Worm (Caenorhabditis elegans) whole organism, L1 larva: ENCODE measurements around the gene srw-144.

Experiments
- C04F5.9 ChIP-seq: sonication (generic microtip); optimal IDR thresholded peaks from 2 replicates; lab custom pipeline; 2016; ENCODE audit warnings: missing genetic modification characterization, missing compliant biosample characterization
- C16A3.4 ChIP-seq: fragments of 150-350 bp; optimal IDR thresholded peaks from 2 replicates; lab custom pipeline; 2014; ENCODE audit warnings: missing biosample characterization, missing genetic modification characterization
- C34B4.2 ChIP-seq: sonication (generic microtip); optimal IDR thresholded peaks from 2 replicates; lab custom pipeline; 2017; ENCODE audit warnings: mild to moderate bottlenecking, missing genetic modification characterization, missing compliant biosample characterization
- Y116A8C.19 ChIP-seq: sonication (generic microtip); optimal IDR thresholded peaks from 2 replicates; lab custom pipeline; 2016; ENCODE audit warnings: missing compliant biosample characterization, missing genetic modification characterization, borderline replicate concordance
- aha-1 ChIP-seq: fragments of 150-350 bp; optimal IDR thresholded peaks from 2 replicates; lab custom pipeline; 2014; ENCODE audit warnings: missing biosample characterization, missing genetic modification characterization
- ama-1 ChIP-seq: fragments of 150-350 bp; optimal IDR thresholded peaks from 2 replicates; lab custom pipeline; 2014
- ceh-88 ChIP-seq: fragments of 200-800 bp; sonication (Bioruptor generic); IDR thresholded peaks from 2 replicates; pipeline ENCODE4 v1.3.6; 2022; ENCODE audit warnings: missing genetic modification characterization, missing compliant biosample characterization
- ceh-90 ChIP-seq: sonication (generic microtip); optimal IDR thresholded peaks from 2 replicates; lab custom pipeline; 2016; ENCODE audit warnings: missing genetic modification characterization, missing compliant biosample characterization
- dsc-1 ChIP-seq: sonication (generic microtip); optimal IDR thresholded peaks from 2 replicates; lab custom pipeline; 2016; ENCODE audit warnings: mild to moderate bottlenecking, missing genetic modification characterization, missing compliant biosample characterization
- efl-1 ChIP-seq, 4 experiments: fragments of 150-350 bp; optimal IDR thresholded peaks in 3 of 4; peaks in 1 of 4; 1 replicate in 1 of 4; 2 replicates in 3 of 4; lab custom pipeline; 2014; ENCODE audit warnings: missing biosample characterization in 2 of 4, missing genetic modification characterization in 2 of 4, missing genetic modification reagents in 2 of 4
- ets-5 ChIP-seq: fragments of 200-800 bp; sonication (Bioruptor generic); IDR thresholded peaks from 2 replicates; pipeline ENCODE4 v1.3.6; 2022; ENCODE audit warnings: missing genetic modification characterization, missing compliant biosample characterization
- fkh-10 ChIP-seq: sonication (generic microtip); optimal IDR thresholded peaks from 2 replicates; lab custom pipeline; 2017; ENCODE audit warnings: missing biosample characterization, missing genetic modification reagents, missing genetic modification characterization
- fos-1 ChIP-seq: fragments of 150-350 bp; optimal IDR thresholded peaks from 2 replicates; lab custom pipeline; 2014; ENCODE audit warnings: missing biosample characterization, missing genetic modification characterization
- isw-1 ChIP-seq: fragments of 200-800 bp; sonication (Bioruptor generic); IDR thresholded peaks from 2 replicates; pipeline ENCODE4 v1.3.6; 2022; ENCODE audit warnings: missing genetic modification characterization, missing compliant biosample characterization
- lin-13 ChIP-seq: fragments of 150-350 bp; optimal IDR thresholded peaks from 2 replicates; lab custom pipeline; 2014; ENCODE audit warnings: missing biosample characterization, missing genetic modification reagents, missing genetic modification characterization
- lin-14 ChIP-seq: fragments of 200-800 bp; sonication (Bioruptor generic); optimal IDR thresholded peaks from 2 replicates; lab custom pipeline; 2018; ENCODE audit warnings: mild to moderate bottlenecking, missing genetic modification characterization, moderate library complexity, missing compliant biosample characterization
- lir-3 ChIP-seq: sonication (generic microtip); optimal IDR thresholded peaks from 2 replicates; lab custom pipeline; 2016; ENCODE audit warnings: mild to moderate bottlenecking, missing genetic modification characterization, moderate library complexity, missing compliant biosample characterization; ENCODE audit not compliant: poor library complexity
- mef-2 ChIP-seq: fragments of 150-350 bp; optimal IDR thresholded peaks from 2 replicates; lab custom pipeline; 2014; ENCODE audit warnings: missing biosample characterization, missing genetic modification characterization
- nhr-11 ChIP-seq: fragments of 150-350 bp; optimal IDR thresholded peaks from 2 replicates; lab custom pipeline; 2014; ENCODE audit warnings: missing biosample characterization, missing genetic modification characterization
- nhr-20 ChIP-seq: sonication (generic microtip); optimal IDR thresholded peaks from 2 replicates; lab custom pipeline; 2016; ENCODE audit warnings: mild to moderate bottlenecking, missing genetic modification characterization, missing compliant biosample characterization
- nhr-237 ChIP-seq: fragments of 150-350 bp; optimal IDR thresholded peaks from 2 replicates; lab custom pipeline; 2014; ENCODE audit warnings: missing biosample characterization, missing genetic modification characterization
- nhr-71 ChIP-seq: sonication (generic microtip); optimal IDR thresholded peaks from 2 replicates; lab custom pipeline; 2016; ENCODE audit warnings: mild to moderate bottlenecking, missing genetic modification characterization, moderate library complexity, missing compliant biosample characterization
- nhr-76 ChIP-seq: sonication (generic microtip); optimal IDR thresholded peaks from 2 replicates; lab custom pipeline; 2017; ENCODE audit warnings: missing biosample characterization, missing genetic modification characterization
- nhr-84 ChIP-seq: sonication (generic microtip); optimal IDR thresholded peaks from 2 replicates; lab custom pipeline; 2017; ENCODE audit warnings: missing biosample characterization, missing genetic modification characterization
- pax-3 ChIP-seq: fragments of 200-800 bp; sonication (Bioruptor generic); optimal IDR thresholded peaks from 2 replicates; lab custom pipeline; 2018; ENCODE audit warnings: mild to moderate bottlenecking, missing genetic modification characterization, moderate library complexity, missing compliant biosample characterization
- pqm-1 ChIP-seq: sonication (generic microtip); optimal IDR thresholded peaks from 3 replicates; lab custom pipeline; 2017; ENCODE audit warnings: missing biosample characterization, missing genetic modification characterization
- snpc-4 ChIP-seq: fragments of 150-350 bp; optimal IDR thresholded peaks from 2 replicates; lab custom pipeline; 2014; ENCODE audit warnings: missing biosample characterization, missing genetic modification characterization
- sox-4 ChIP-seq: sonication (generic microtip); optimal IDR thresholded peaks from 2 replicates; lab custom pipeline; 2016; ENCODE audit warnings: missing genetic modification characterization, missing compliant biosample characterization
- sptf-1 ChIP-seq: fragments of 150-350 bp; optimal IDR thresholded peaks from 2 replicates; lab custom pipeline; 2014; ENCODE audit warnings: missing biosample characterization, missing genetic modification characterization
- sup-37 ChIP-seq: fragments of 200-800 bp; sonication (Bioruptor generic); optimal IDR thresholded peaks from 2 replicates; lab custom pipeline; 2018; ENCODE audit warnings: mild to moderate bottlenecking, missing genetic modification characterization, missing compliant biosample characterization
- unc-130 ChIP-seq: fragments of 150-350 bp; optimal IDR thresholded peaks from 2 replicates; lab custom pipeline; 2017; ENCODE audit warnings: missing biosample characterization, missing genetic modification characterization, inconsistent platforms
- unc-62 ChIP-seq: fragments of 150-350 bp; optimal IDR thresholded peaks from 2 replicates; lab custom pipeline; 2014; ENCODE audit warnings: missing biosample characterization, missing genetic modification reagents, missing genetic modification characterization
- unc-86 ChIP-seq: sonication (generic microtip); optimal IDR thresholded peaks from 2 replicates; lab custom pipeline; 2016; ENCODE audit warnings: missing genetic modification characterization, missing compliant biosample characterization
- unc-98 ChIP-seq: fragments of 200-800 bp; sonication (Bioruptor generic); IDR thresholded peaks from 2 replicates; pipeline ENCODE4 v1.3.6; 2022; ENCODE audit warnings: missing genetic modification characterization, missing compliant biosample characterization
- xbp-1 ChIP-seq: sonication (generic microtip); optimal IDR thresholded peaks from 2 replicates; lab custom pipeline; 2016; ENCODE audit warnings: missing genetic modification characterization, missing compliant biosample characterization
- zip-4 ChIP-seq: fragments of 200-800 bp; sonication (Bioruptor generic); optimal IDR thresholded peaks from 2 replicates; lab custom pipeline; 2018; ENCODE audit warnings: mild to moderate bottlenecking, missing genetic modification characterization, moderate library complexity, missing compliant biosample characterization

srw-144 gene

ce11 chrV:2996105-2996504, 35.3 kb upstream of the srw-144 start, which contains the start of gene srw-120:
Gene srw-120 (minus strand): TSS chrV:2996205.
- TF ChIP-seq nhr-20 (tag; lab: Kevin White, UChicago) (no peak), aha-1 (no peak), unc-86 (tag; lab: Kevin White, UChicago) (no peak), ceh-90 (tag; lab: Kevin White, UChicago) (no peak), unc-130 (no peak), pax-3 (tag; lab: Kevin White, UChicago) (no peak), unc-62 (GFP tag; lab: Kevin White, UChicago) (no peak), fos-1 (no peak), sox-4 (no peak), nhr-11 (tag; lab: Kevin White, UChicago) (no peak), C04F5.9 (no peak), nhr-84 (tag; lab: Kevin White, UChicago) (no peak), isw-1 (no peak), ceh-88 (GFP tag; lab: Robert Waterston, UW) (no peak), C16A3.4 (no peak), pqm-1 (tag; lab: Kevin White, UChicago) (no peak), ama-1 (lab: Kevin White, UChicago) (no peak), C34B4.2 (tag; lab: Kevin White, UChicago) (no peak), lin-14 (GFP tag; lab: Kevin White, UChicago) (no peak)

- TF ChIP-seq C34B4.2 (tag; lab: Kevin White, UChicago) (no peak), xbp-1 (tag; lab: Kevin White, UChicago) (no peak), snpc-4 (tag; lab: Kevin White, UChicago) (no peak), unc-98 (no peak), ceh-88 (GFP tag; lab: Robert Waterston, UW) (no peak), nhr-76 (tag; lab: Kevin White, UChicago) (no peak), sptf-1 (tag; lab: Kevin White, UChicago) (no peak), nhr-237 (no peak), nhr-11 (tag; lab: Kevin White, UChicago) (no peak)
- TF ChIP-seq, all 84 proteins: peak for 0
Measured at ce11 chrV:2993816-2994215, 33.0 kb upstream of the srw-144 start, which contains the start of gene srw-115. Gene srw-115 (minus strand): TSS chrV:2993916.

- TF ChIP-seq efl-1 (optimal IDR thresholded peaks at IDR 0.05; lab: Kevin White, UChicago): no peak
- no peak for TF ChIP-seq efl-1 (GFP tag; optimal IDR thresholded peaks at IDR 0.05 in 1 of 2; lab: Kevin White, UChicago)
- TF ChIP-seq lir-3 (tag; lab: Kevin White, UChicago): no peak
- TF ChIP-seq fkh-10 (GFP tag; lab: Kevin White, UChicago): no peak
- no peak for TF ChIP-seq lin-14 (GFP tag; lab: Kevin White, UChicago)
- no peak for TF ChIP-seq unc-130
- no peak for TF ChIP-seq nhr-71 (tag; lab: Kevin White, UChicago)
- no peak for TF ChIP-seq lin-13 (GFP tag; lab: Kevin White, UChicago)
- TF ChIP-seq dsc-1 (tag; lab: Kevin White, UChicago): no peak
- TF ChIP-seq C34B4.2 (tag; lab: Kevin White, UChicago): no peak
Measured at ce11 chrV:2992060-2992459, 31.3 kb upstream of the srw-144 start.

- TF ChIP-seq mef-2 (tag; lab: Kevin White, UChicago) (no peak), unc-130 (no peak), unc-86 (tag; lab: Kevin White, UChicago) (no peak), Y116A8C.19 (no peak), sox-4 (no peak), ceh-88 (GFP tag; lab: Robert Waterston, UW) (no peak), sup-37 (GFP tag; lab: Kevin White, UChicago) (no peak), zip-4 (GFP tag; lab: Kevin White, UChicago) (no peak), ets-5 (GFP tag; lab: Robert Waterston, UW) (no peak)
Measured at ce11 chrV:2991485-2991884, 30.7 kb upstream of the srw-144 start, which contains the start of gene srw-121. Gene srw-121 (minus strand): TSS chrV:2991585.
